Worm (Caenorhabditis elegans) whole organism, young adult: ENCODE results near the gene rhy-1.

Experiments used
- B0336.3 ChIP-seq: fragments of 200-800 bp; sonication (Bioruptor generic); IDR thresholded peaks from 2 replicates; pipeline ENCODE4 v1.3.6; 2022; ENCODE audit warnings: missing genetic modification characterization, missing compliant biosample characterization
- C06A6.2 ChIP-seq: fragments of 200-800 bp; sonication (Bioruptor generic); conservative IDR thresholded peaks from 2 replicates; pipeline ENCODE4 v1.3.6; 2022; ENCODE audit warnings: missing genetic modification characterization, missing compliant biosample characterization
- F10E7.11 ChIP-seq: sonication (generic microtip); optimal IDR thresholded peaks from 2 replicates; lab custom pipeline; 2017; ENCODE audit warnings: mild to moderate bottlenecking, missing genetic modification characterization, moderate library complexity, missing compliant biosample characterization
- F39B2.1 ChIP-seq: fragments of 200-800 bp; sonication (Bioruptor generic); IDR thresholded peaks from 2 replicates; pipeline ENCODE4 v1.3.6; 2022; ENCODE audit warnings: missing genetic modification reagents, missing genetic modification characterization, missing compliant biosample characterization
- F55B11.4 ChIP-seq: sonication (generic microtip); optimal IDR thresholded peaks from 2 replicates; lab custom pipeline; 2016; ENCODE audit warnings: missing compliant biosample characterization, missing genetic modification characterization, borderline replicate concordance; ENCODE audit not compliant: insufficient read depth
- K12H6.12 ChIP-seq: fragments of 200-800 bp; sonication (Bioruptor generic); optimal IDR thresholded peaks from 2 replicates; lab custom pipeline; 2018; ENCODE audit warnings: mild to moderate bottlenecking, missing genetic modification characterization, missing compliant biosample characterization
- Y79H2A.3 ChIP-seq: fragments of 200-800 bp; sonication (Bioruptor generic); conservative IDR thresholded peaks from 2 replicates; pipeline ENCODE4 v1.3.6; 2022; ENCODE audit warnings: missing genetic modification reagents, missing genetic modification characterization, missing compliant biosample characterization
- attf-3 ChIP-seq: fragments of 200-800 bp; sonication (Bioruptor generic); conservative IDR thresholded peaks from 2 replicates; pipeline ENCODE4 v1.3.6; 2022; ENCODE audit warnings: missing genetic modification reagents, missing genetic modification characterization, missing compliant biosample characterization
- attf-5 ChIP-seq: fragments of 200-800 bp; sonication (Bioruptor generic); optimal IDR thresholded peaks from 2 replicates; lab custom pipeline; 2018; ENCODE audit warnings: mild to moderate bottlenecking, missing genetic modification characterization, missing compliant biosample characterization
- cebp-1 ChIP-seq, 2 experiments: fragments of 200-800 bp in 1 of 2; sonication (Bioruptor generic) in 1 of 2; sonication (generic microtip) in 1 of 2; IDR thresholded peaks in 1 of 2; optimal IDR thresholded peaks in 1 of 2; 2 replicates each; pipeline versions ENCODE4 v1.3.6 to Lab custom; 2017 to 2022; ENCODE audit warnings: missing compliant biosample characterization in 2 of 2, missing genetic modification characterization in 2 of 2, mild to moderate bottlenecking in 1 of 2, missing genetic modification reagents in 1 of 2, moderate library complexity in 1 of 2
- ceh-27 ChIP-seq: fragments of 200-800 bp; sonication (Bioruptor generic); optimal IDR thresholded peaks from 2 replicates; lab custom pipeline; 2018; ENCODE audit warnings: mild to moderate bottlenecking, missing genetic modification characterization, moderate library complexity, missing compliant biosample characterization
- ceh-58 ChIP-seq: fragments of 200-800 bp; sonication (Bioruptor generic); IDR thresholded peaks from 2 replicates; pipeline ENCODE4 v1.3.6; 2022; ENCODE audit warnings: missing genetic modification characterization, missing compliant biosample characterization
- die-1 ChIP-seq: sonication (generic microtip); optimal IDR thresholded peaks from 2 replicates; lab custom pipeline; 2016; ENCODE audit warnings: missing genotype, mild to moderate bottlenecking, missing genetic modification characterization, missing compliant biosample characterization
- dpl-1 ChIP-seq: fragments of 150-350 bp; optimal IDR thresholded peaks from 2 replicates; lab custom pipeline; 2014; ENCODE audit warnings: missing biosample characterization, missing genetic modification reagents, missing genetic modification characterization
- efl-1 ChIP-seq: fragments of 150-350 bp; optimal IDR thresholded peaks from 2 replicates; lab custom pipeline; 2014; ENCODE audit warnings: missing biosample characterization, missing genetic modification reagents, missing genetic modification characterization
- ets-4 ChIP-seq: fragments of 200-800 bp; sonication (Bioruptor generic); optimal IDR thresholded peaks from 2 replicates; lab custom pipeline; 2018; ENCODE audit warnings: mild to moderate bottlenecking, missing genetic modification characterization, missing compliant biosample characterization
- him-1 ChIP-seq: sonication (generic microtip); optimal IDR thresholded peaks from 2 replicates; lab custom pipeline; 2016; ENCODE audit warnings: missing genotype, missing genetic modification reagents, missing genetic modification characterization, missing compliant biosample characterization
- hlh-26 ChIP-seq: fragments of 200-800 bp; sonication (Bioruptor generic); conservative IDR thresholded peaks from 2 replicates; pipeline ENCODE4 v1.3.6; 2022; ENCODE audit warnings: missing genetic modification reagents, missing genetic modification characterization, missing compliant biosample characterization
- let-526 ChIP-seq: fragments of 200-800 bp; sonication (Bioruptor generic); IDR thresholded peaks from 2 replicates; pipeline ENCODE4 v1.3.6; 2022; ENCODE audit warnings: missing genetic modification reagents, missing genetic modification characterization, missing compliant biosample characterization
- lin-35 ChIP-seq, 3 experiments: fragments of 150-350 bp in 2 of 3; sonication (generic microtip) in 1 of 3; optimal IDR thresholded peaks; 2 replicates each; lab custom pipeline; 2014 to 2018; ENCODE audit warnings: missing biosample characterization in 3 of 3, missing genetic modification characterization in 3 of 3, missing genetic modification reagents in 3 of 3
- lin-54 ChIP-seq: fragments of 200-800 bp; sonication (Bioruptor generic); optimal IDR thresholded peaks from 2 replicates; lab custom pipeline; 2018; ENCODE audit warnings: mild to moderate bottlenecking, missing genetic modification characterization, missing compliant biosample characterization
- lsl-1 ChIP-seq: fragments of 200-800 bp; sonication (Bioruptor generic); optimal IDR thresholded peaks from 2 replicates; lab custom pipeline; 2018; ENCODE audit warnings: mild to moderate bottlenecking, missing genetic modification characterization, moderate library complexity, missing compliant biosample characterization
- madf-3 ChIP-seq: fragments of 200-800 bp; sonication (Bioruptor generic); IDR thresholded peaks from 2 replicates; pipeline ENCODE4 v1.3.6; 2022; ENCODE audit warnings: missing genetic modification reagents, missing genetic modification characterization, missing compliant biosample characterization
- madf-6 ChIP-seq: fragments of 200-800 bp; sonication (Bioruptor generic); IDR thresholded peaks from 2 replicates; pipeline ENCODE4 v1.3.6; 2022; ENCODE audit warnings: missing genetic modification reagents, missing genetic modification characterization, missing compliant biosample characterization
- madf-8 ChIP-seq: fragments of 200-800 bp; sonication (Bioruptor generic); conservative IDR thresholded peaks from 2 replicates; pipeline ENCODE4 v1.3.6; 2022; ENCODE audit warnings: missing genetic modification reagents, missing genetic modification characterization, missing compliant biosample characterization
- mel-28 ChIP-seq: sonication (generic microtip); optimal IDR thresholded peaks from 2 replicates; lab custom pipeline; 2016; ENCODE audit warnings: borderline replicate concordance, mild to moderate bottlenecking, missing genetic modification characterization, missing compliant biosample characterization
- mxl-1 ChIP-seq: sonication (generic microtip); optimal IDR thresholded peaks from 2 replicates; lab custom pipeline; 2016; ENCODE audit warnings: missing genetic modification characterization, missing compliant biosample characterization
- nfya-1 ChIP-seq: sonication (generic microtip); optimal IDR thresholded peaks from 2 replicates; lab custom pipeline; 2017; ENCODE audit warnings: antibody characterized with exemption, missing compliant biosample characterization, missing genetic modification characterization, borderline replicate concordance; ENCODE audit not compliant: insufficient read depth
- pbrm-1 ChIP-seq: fragments of 200-800 bp; sonication (Bioruptor generic); IDR thresholded peaks from 2 replicates; pipeline ENCODE4 v1.3.6; 2022; ENCODE audit warnings: missing genetic modification reagents, missing genetic modification characterization, missing compliant biosample characterization
- repo-1 ChIP-seq: sonication (generic microtip); optimal IDR thresholded peaks from 2 replicates; lab custom pipeline; 2017; ENCODE audit warnings: mild to moderate bottlenecking, missing genetic modification characterization, missing compliant biosample characterization
- snpc-3.4 ChIP-seq: sonication (generic microtip); optimal IDR thresholded peaks from 2 replicates; lab custom pipeline; 2017; ENCODE audit warnings: missing genetic modification characterization, mild to moderate bottlenecking, missing compliant biosample characterization, antibody characterized with exemption, moderate library complexity, missing genotype, missing genetic modification reagents
- tbx-9 ChIP-seq: sonication (generic microtip); optimal IDR thresholded peaks from 2 replicates; lab custom pipeline; 2016; ENCODE audit warnings: borderline replicate concordance, missing genetic modification characterization, inconsistent platforms, missing compliant biosample characterization
- zfh-2 ChIP-seq: fragments of 200-800 bp; sonication (Bioruptor generic); conservative IDR thresholded peaks from 2 replicates; pipeline ENCODE4 v1.3.6; 2022; ENCODE audit warnings: missing genetic modification reagents, missing genetic modification characterization, missing compliant biosample characterization
- ztf-26 ChIP-seq: sonication (generic microtip); optimal IDR thresholded peaks from 2 replicates; lab custom pipeline; 2017; ENCODE audit warnings: missing genetic modification characterization, missing compliant biosample characterization

rhy-1 gene

ce11 chrII:9167730-9168129 is 6.6 kb downstream of the rhy-1 start, which contains the start of gene T23G7.3:
T23G7.3 (minus strand) TSS chrII:9167830.
- TF ChIP-seq snpc-3.4 (tag; lab: Kevin White, UChicago) (no peak), ceh-58 (no peak), mel-28 (tag; lab: Kevin White, UChicago) (no peak)

- no peak for TF ChIP-seq mxl-1 (tag; lab: Kevin White, UChicago)
- TF ChIP-seq ceh-27 (GFP tag; lab: Kevin White, UChicago) = no peak
- no peak for TF ChIP-seq madf-8
- no peak for TF ChIP-seq nfya-1 (tag; lab: Kevin White, UChicago)
- no peak for TF ChIP-seq lsl-1 (GFP tag; lab: Kevin White, UChicago)
- no peak for TF ChIP-seq B0336.3 (GFP tag; lab: Robert Waterston, UW)
- TF ChIP-seq attf-5 (GFP tag; lab: Kevin White, UChicago) = no peak
- TF ChIP-seq ztf-26 (tag; lab: Kevin White, UChicago) = no peak
- peak; percentile 26 for TF ChIP-seq dpl-1 (GFP tag; lab: Kevin White, UChicago)
- no peak for TF ChIP-seq let-526
- no peak for TF ChIP-seq F10E7.11 (tag; lab: Kevin White, UChicago)
- TF ChIP-seq pbrm-1 (GFP tag; lab: Robert Waterston, UW) = no peak
- TF ChIP-seq lin-54 (GFP tag; lab: Kevin White, UChicago) = peak; percentile 30
- TF ChIP-seq attf-3 = peak; percentile 92
- no peak for TF ChIP-seq die-1 (tag; lab: Kevin White, UChicago)
- TF ChIP-seq hlh-26 (GFP tag; lab: Robert Waterston, UW) = no peak
- TF ChIP-seq efl-1 (GFP tag; lab: Kevin White, UChicago) = peak; percentile 39
- TF ChIP-seq zfh-2 (GFP tag; lab: Robert Waterston, UW) = no peak
- no peak for TF ChIP-seq tbx-9 (tag; lab: Kevin White, UChicago)
- no peak for TF ChIP-seq cebp-1 (GFP tag; IDR thresholded peaks at IDR 0.05; lab: Robert Waterston, UW)
- no peak for TF ChIP-seq cebp-1 (tag; optimal IDR thresholded peaks at IDR 0.05; lab: Kevin White, UChicago)
- TF ChIP-seq C06A6.2 = no peak
- no peak for TF ChIP-seq him-1 (tag; lab: Kevin White, UChicago)
- no peak for TF ChIP-seq repo-1 (tag; lab: Kevin White, UChicago)
- no peak for TF ChIP-seq K12H6.12 (tag; lab: Kevin White, UChicago)
- TF ChIP-seq F39B2.1 = no peak
- TF ChIP-seq Y79H2A.3 = no peak
- TF ChIP-seq lin-35 (GFP tag; optimal IDR thresholded peaks at IDR 0.05; lab: Kevin White, UChicago) = peak in 1 of 3 experiments; percentile 59
These were observed 8.3 kb downstream of the rhy-1 start, which contains the start of gene dpl-1 for ce11 chrII:9169450-9169960. dpl-1 (plus strand) TSS chrII:9169910.

- TF ChIP-seq madf-3 (GFP tag; lab: Robert Waterston, UW) (0 out of 2 replicates have a peak, but pooled peaks have one; percentile 24), lsl-1 (GFP tag; lab: Kevin White, UChicago) (no peak)
These were observed 8.9 kb downstream of the rhy-1 start for ce11 chrII:9170048-9170447.

- 0 out of 2 replicates have a peak, but pooled peaks have one; percentile 11 for TF ChIP-seq madf-6 (GFP tag; lab: Robert Waterston, UW)
- no peak for TF ChIP-seq F55B11.4
- no peak for TF ChIP-seq ets-4 (GFP tag; lab: Kevin White, UChicago)
These were observed 9.7 kb downstream of the rhy-1 start for ce11 chrII:9170851-9171250.
